Worm (Caenorhabditis elegans): ENCODE data around the gene acp-7.

acp-7 gene

ce11 chrIV:6388550-6388949, 42.9 kb downstream of the acp-7 start:
- TF ChIP-seq lir-1 (GFP tag; conservative IDR thresholded peaks at IDR 0.05) (no peak), lin-35 (GFP tag; optimal IDR thresholded peaks at IDR 0.05) (no peak), ztf-22 (GFP tag; optimal IDR thresholded peaks at IDR 0.05) (no peak), F37B4.10 (GFP tag; IDR thresholded peaks at IDR 0.05) (no peak), D2030.7 (GFP tag; IDR thresholded peaks at IDR 0.05) (no peak), cebp-1 (GFP tag; IDR thresholded peaks at IDR 0.05) (no peak), cebp-1 (tag; optimal IDR thresholded peaks at IDR 0.05) (no peak), sea-2 (GFP tag; IDR thresholded peaks at IDR 0.05) (no peak), nfya-2 (GFP tag; IDR thresholded peaks at IDR 0.05) (no peak), dpl-1 (GFP tag; optimal IDR thresholded peaks at IDR 0.05) (no peak), ZK185.1 (tag; optimal IDR thresholded peaks at IDR 0.05; ENCODE audit: poor library complexity, severe bottlenecking) (no peak), T26A5.8 (tag; optimal IDR thresholded peaks at IDR 0.05) (no peak), F33H1.4 (GFP tag; IDR thresholded peaks at IDR 0.05) (no peak), B0035.1 (tag; optimal IDR thresholded peaks at IDR 0.05) (no peak), tlf-1 (GFP tag; optimal IDR thresholded peaks at IDR 0.05) (no peak), lsl-1 (GFP tag; optimal IDR thresholded peaks at IDR 0.05) (no peak), egl-44 (GFP tag; IDR thresholded peaks at IDR 0.05) (no peak), rcor-1 (GFP tag; IDR thresholded peaks at IDR 0.05) (no peak), dox-1 (GFP tag; IDR thresholded peaks at IDR 0.05) (no peak)

DNA sequence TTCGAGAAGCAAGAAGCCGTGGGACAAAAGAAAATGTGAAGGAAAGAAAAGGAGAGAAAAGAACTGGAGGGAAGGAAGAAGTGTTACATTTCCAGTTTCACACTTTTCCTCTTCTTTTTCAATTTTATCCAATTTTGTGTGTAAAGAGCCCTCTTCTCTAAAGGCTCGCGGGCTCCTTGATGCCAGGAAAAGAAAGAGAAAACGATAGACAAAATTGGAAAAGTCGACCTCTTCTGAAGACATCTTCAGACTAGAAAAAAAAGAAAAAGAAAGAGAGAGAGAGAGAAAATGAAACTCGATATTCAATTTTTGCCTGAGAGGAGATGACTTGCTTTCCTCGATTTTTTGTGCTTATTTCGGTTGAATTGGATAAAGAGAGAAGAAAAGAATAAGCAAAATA, 46.5 kb downstream of the acp-7 start:
- TF ChIP-seq rpc-1 (optimal IDR thresholded peaks at IDR 0.05) (no peak), rpc-1 (tag; optimal IDR thresholded peaks at IDR 0.05) (no peak)

ce11 chrIV:6383970-6384369, 47.5 kb downstream of the acp-7 start, which contains the start of gene shl-1:
Gene shl-1 (minus strand): TSS chrIV:6384070.
- no peak for TF ChIP-seq nfya-1 (tag; optimal IDR thresholded peaks at IDR 0.05; ENCODE audit: borderline replicate concordance, insufficient read depth)
- TF ChIP-seq F37B4.10 (GFP tag; IDR thresholded peaks at IDR 0.05): no peak
- no peak for TF ChIP-seq snpc-3.4 (tag; optimal IDR thresholded peaks at IDR 0.05)
- no peak for TF ChIP-seq gei-17 (GFP tag; optimal IDR thresholded peaks at IDR 0.05)
- no peak for TF ChIP-seq B0019.2 (GFP tag; conservative IDR thresholded peaks at IDR 0.05)
- no peak for TF ChIP-seq ztf-3 (GFP tag; optimal IDR thresholded peaks at IDR 0.05)
- no peak for TF ChIP-seq dpff-1 (tag; optimal IDR thresholded peaks at IDR 0.05)
- TF ChIP-seq fkh-3 (tag; optimal IDR thresholded peaks at IDR 0.05): no peak

ce11 chrIV:6378398-6378797, 53.1 kb downstream of the acp-7 start:
- TF ChIP-seq F52B5.7 (tag; optimal IDR thresholded peaks at IDR 0.05): no peak
- no peak for TF ChIP-seq F22D6.2 (tag; optimal IDR thresholded peaks at IDR 0.05)
- no peak for TF ChIP-seq ceh-79 (tag; optimal IDR thresholded peaks at IDR 0.05)
- TF ChIP-seq athp-1 (tag; optimal IDR thresholded peaks at IDR 0.05): no peak
- TF ChIP-seq cebp-1 (GFP tag; IDR thresholded peaks at IDR 0.05): no peak
- TF ChIP-seq cebp-1 (tag; optimal IDR thresholded peaks at IDR 0.05): no peak
- TF ChIP-seq nfyb-1 (GFP tag; IDR thresholded peaks at IDR 0.05): no peak
- no peak for TF ChIP-seq B0019.2 (GFP tag; conservative IDR thresholded peaks at IDR 0.05)
- TF ChIP-seq K11D2.4 (GFP tag; IDR thresholded peaks at IDR 0.05): no peak

Data from whole organism, young adult.